Worm (Caenorhabditis elegans): ENCODE results near the gene tkr-1.

- TF ChIP-seq daf-8 (GFP tag; IDR thresholded peaks at IDR 0.05) (no peak), ces-1 (GFP tag; optimal IDR thresholded peaks at IDR 0.05) (no peak)
These were observed 17.4 kb downstream of the tkr-1 start, which contains the start of gene nlp-48 for ce11 chrIII:9401036-9401435.
